Fruit fly (Drosophila melanogaster) whole organism, embryonic: Measurements from ENCODE around the gene mxt.

Source experiments
- Adf1 ChIP-seq: fragments of 200-800 bp; sonication (Bioruptor generic); IDR thresholded peaks from 2 replicates; pipeline ENCODE4 v1.3.6; 2022; ENCODE audit warnings: missing biosample characterization, missing genetic modification characterization
- Asciz ChIP-seq: fragments of 200-800 bp; sonication (Bioruptor generic); optimal IDR thresholded peaks from 2 replicates; lab custom pipeline; 2017; ENCODE audit warnings: missing biosample characterization, mild to moderate bottlenecking, missing genetic modification characterization, missing genetic modification reagents
- CG10274 ChIP-seq: fragments of 200-800 bp; sonication (Bioruptor generic); optimal IDR thresholded peaks from 3 replicates; lab custom pipeline; 2017; ENCODE audit warnings: missing biosample characterization, mild to moderate bottlenecking, missing genetic modification characterization
- CG10543 ChIP-seq: fragments of 200-800 bp; sonication (Bioruptor generic); optimal IDR thresholded peaks from 3 replicates; lab custom pipeline; 2017; ENCODE audit warnings: missing biosample characterization, mild to moderate bottlenecking, missing genetic modification characterization, moderate library complexity
- CG12104 ChIP-seq: fragments of 200-800 bp; sonication (Bioruptor generic); optimal IDR thresholded peaks from 3 replicates; lab custom pipeline; 2016; ENCODE audit warnings: missing biosample characterization, missing genetic modification characterization
- CG12236 ChIP-seq: fragments of 200-800 bp; sonication (Bioruptor generic); optimal IDR thresholded peaks from 2 replicates; lab custom pipeline; 2016; ENCODE audit warnings: missing biosample characterization, missing genetic modification characterization
- CG12942 ChIP-seq: fragments of 200-800 bp; sonication (Bioruptor generic); optimal IDR thresholded peaks from 3 replicates; lab custom pipeline; 2016; ENCODE audit warnings: missing biosample characterization, missing genetic modification characterization
- CG13894 ChIP-seq: fragments of 200-800 bp; sonication (Bioruptor generic); optimal IDR thresholded peaks from 3 replicates; lab custom pipeline; 2018; ENCODE audit warnings: missing biosample characterization, mild to moderate bottlenecking, missing genetic modification characterization, moderate library complexity
- CG15601 ChIP-seq: fragments of 200-800 bp; sonication (Bioruptor generic); optimal IDR thresholded peaks from 3 replicates; lab custom pipeline; 2019; ENCODE audit warnings: missing biosample characterization, mild to moderate bottlenecking, missing genetic modification characterization, moderate library complexity
- CG2678 ChIP-seq: fragments of 200-800 bp; sonication (Bioruptor generic); optimal IDR thresholded peaks from 3 replicates; lab custom pipeline; 2019; ENCODE audit warnings: missing biosample characterization, mild to moderate bottlenecking, missing genetic modification characterization, moderate library complexity
- CG4328 ChIP-seq: fragments of 200-800 bp; sonication (Bioruptor generic); optimal IDR thresholded peaks from 3 replicates; lab custom pipeline; 2017; ENCODE audit warnings: missing biosample characterization, missing genetic modification reagents, missing genetic modification characterization
- CG4854 ChIP-seq: fragments of 200-800 bp; sonication (Bioruptor generic); optimal IDR thresholded peaks from 2 replicates; lab custom pipeline; 2016; ENCODE audit warnings: missing biosample characterization, missing genetic modification characterization, inconsistent platforms
- CG6689 ChIP-seq: fragments of 200-800 bp; sonication (Bioruptor generic); IDR thresholded peaks from 2 replicates; pipeline ENCODE4 v1.3.6; 2022; ENCODE audit warnings: missing biosample characterization, missing genetic modification characterization
- CG8281 ChIP-seq: fragments of 200-800 bp; sonication (Bioruptor generic); optimal IDR thresholded peaks from 2 replicates; lab custom pipeline; 2018; ENCODE audit warnings: missing biosample characterization, mild to moderate bottlenecking, missing genetic modification characterization, moderate library complexity
- CG9437 ChIP-seq: fragments of 200-800 bp; sonication (Bioruptor generic); optimal IDR thresholded peaks from 2 replicates; lab custom pipeline; 2018; ENCODE audit warnings: missing biosample characterization, mild to moderate bottlenecking, missing genetic modification characterization
- CG9876 ChIP-seq: fragments of 200-800 bp; sonication (Bioruptor generic); optimal IDR thresholded peaks from 2 replicates; lab custom pipeline; 2016; ENCODE audit warnings: missing biosample characterization, missing genetic modification characterization
- CoRest ChIP-seq: fragments of 200-800 bp; sonication (Bioruptor generic); optimal IDR thresholded peaks from 3 replicates; lab custom pipeline; 2018; ENCODE audit warnings: missing biosample characterization, mild to moderate bottlenecking, missing genetic modification characterization, moderate library complexity
- Dad ChIP-seq: fragments of 200-800 bp; sonication (Bioruptor generic); optimal IDR thresholded peaks from 3 replicates; lab custom pipeline; 2016; ENCODE audit warnings: missing biosample characterization, missing genetic modification characterization
- Dll ChIP-seq: fragments of 200-800 bp; sonication (Bioruptor generic); IDR thresholded peaks from 4 replicates; pipeline ENCODE4 v1.3.6; 2022; ENCODE audit warnings: missing biosample characterization, missing genetic modification characterization; ENCODE audit not compliant: partially characterized antibody
- Dp ChIP-seq: fragments of 200-800 bp; sonication (Bioruptor generic); optimal IDR thresholded peaks from 2 replicates; lab custom pipeline; 2018; ENCODE audit warnings: missing biosample characterization, mild to moderate bottlenecking, missing genetic modification characterization, moderate library complexity
- Elba2 ChIP-seq: fragments of 200-800 bp; sonication (Bioruptor generic); optimal IDR thresholded peaks from 3 replicates; lab custom pipeline; 2016; ENCODE audit warnings: missing biosample characterization, missing genetic modification characterization
- Gsc ChIP-seq: fragments of 200-800 bp; sonication (Bioruptor generic); IDR thresholded peaks from 2 replicates; pipeline ENCODE4 v1.3.6; 2022; ENCODE audit warnings: missing biosample characterization, missing genetic modification characterization
- HLH3B ChIP-seq: fragments of 200-800 bp; sonication (Bioruptor generic); IDR thresholded peaks from 2 replicates; pipeline ENCODE4 v1.3.6; 2022; ENCODE audit warnings: missing biosample characterization, missing genetic modification characterization
- Hr39 ChIP-seq: fragments of >200 bp; optimal IDR thresholded peaks from 2 replicates; lab custom pipeline; 2017
- MESR4 ChIP-seq: fragments of 200-800 bp; sonication (Bioruptor generic); optimal IDR thresholded peaks from 2 replicates; lab custom pipeline; 2018; ENCODE audit warnings: missing biosample characterization, mild to moderate bottlenecking, missing genetic modification characterization, moderate library complexity
- Med ChIP-seq: fragments of 200-800 bp; sonication (Bioruptor generic); peaks from one replicate; lab custom pipeline; 2016; ENCODE audit warnings: missing biosample characterization, missing genetic modification characterization, mild to moderate bottlenecking, inconsistent platforms, moderate library complexity
- Mrtf ChIP-seq: fragments of 200-800 bp; sonication (Bioruptor generic); IDR thresholded peaks from 3 replicates; pipeline ENCODE4 v1.3.6; 2022; ENCODE audit warnings: missing biosample characterization, missing genetic modification characterization
- Scr ChIP-seq: fragments of 200-800 bp; sonication (Bioruptor generic); IDR thresholded peaks from 2 replicates; pipeline ENCODE4 v1.3.6; 2022; ENCODE audit warnings: missing biosample characterization, missing genetic modification characterization; ENCODE audit not compliant: partially characterized antibody
- Side ChIP-seq: fragments of 200-800 bp; sonication (Bioruptor generic); optimal IDR thresholded peaks from 2 replicates; lab custom pipeline; 2016; ENCODE audit warnings: missing biosample characterization, missing genetic modification characterization
- Sin3A ChIP-seq: fragments of >200 bp; optimal IDR thresholded peaks from 2 replicates; lab custom pipeline; 2018
- Xbp1 ChIP-seq: fragments of 200-800 bp; sonication (Bioruptor generic); optimal IDR thresholded peaks from 3 replicates; lab custom pipeline; 2016; ENCODE audit warnings: missing biosample characterization, mild to moderate bottlenecking, missing genetic modification characterization
- ab ChIP-seq: fragments of 200-800 bp; sonication (Bioruptor generic); optimal IDR thresholded peaks from 2 replicates; lab custom pipeline; 2016; ENCODE audit warnings: missing biosample characterization, missing genetic modification characterization
- aop ChIP-seq: fragments of 200-800 bp; sonication (Bioruptor generic); IDR thresholded peaks from 2 replicates; pipeline ENCODE4 v1.3.6; 2022; ENCODE audit warnings: missing biosample characterization, missing genetic modification characterization
- chif ChIP-seq, 2 experiments: fragments of 200-800 bp; sonication (Bioruptor generic); optimal IDR thresholded peaks; 3 replicates each; lab custom pipeline; 2016; ENCODE audit warnings: missing biosample characterization in 2 of 2, missing genetic modification characterization in 2 of 2
- da ChIP-seq: fragments of 200-800 bp; sonication (Bioruptor generic); optimal IDR thresholded peaks from 2 replicates; lab custom pipeline; 2016; ENCODE audit warnings: missing biosample characterization, missing genetic modification characterization
- dmrt99B ChIP-seq: fragments of 200-800 bp; sonication (Bioruptor generic); optimal IDR thresholded peaks from 2 replicates; lab custom pipeline; 2018; ENCODE audit warnings: missing biosample characterization, mild to moderate bottlenecking, missing genetic modification characterization, moderate library complexity
- dpn ChIP-seq, 2 experiments: fragments of 200-800 bp; sonication (Bioruptor generic); optimal IDR thresholded peaks; 3 replicates each; lab custom pipeline; 2016; ENCODE audit warnings: missing biosample characterization in 2 of 2, missing genetic modification characterization in 2 of 2
- ems ChIP-seq: fragments of 200-800 bp; sonication (Bioruptor generic); optimal IDR thresholded peaks from 3 replicates; lab custom pipeline; 2016; ENCODE audit warnings: missing biosample characterization, missing genetic modification characterization
- esg ChIP-seq: fragments of 200-800 bp; sonication (Bioruptor generic); conservative IDR thresholded peaks from 2 replicates; pipeline ENCODE4 v1.3.6; 2022; ENCODE audit warnings: missing biosample characterization, missing genetic modification characterization
- gcm ChIP-seq: fragments of 200-800 bp; sonication (Bioruptor generic); optimal IDR thresholded peaks from 2 replicates; lab custom pipeline; 2019; ENCODE audit warnings: missing biosample characterization, mild to moderate bottlenecking, missing genetic modification characterization, moderate library complexity
- gem ChIP-seq: fragments of 200-800 bp; sonication (Bioruptor generic); optimal IDR thresholded peaks from 2 replicates; lab custom pipeline; 2019; ENCODE audit warnings: missing biosample characterization, mild to moderate bottlenecking, missing genetic modification characterization, moderate library complexity
- lilli ChIP-seq: fragments of 200-800 bp; sonication (Bioruptor generic); optimal IDR thresholded peaks from 3 replicates; lab custom pipeline; 2016; ENCODE audit warnings: missing biosample characterization, missing genetic modification characterization
- lmd ChIP-seq: fragments of 200-800 bp; sonication (Bioruptor generic); IDR thresholded peaks from 2 replicates; pipeline ENCODE4 v1.3.6; 2022; ENCODE audit warnings: missing biosample characterization, missing genetic modification characterization
- ranshi ChIP-seq: fragments of 200-800 bp; sonication (Bioruptor generic); IDR thresholded peaks from 2 replicates; pipeline ENCODE4 v1.3.6; 2022; ENCODE audit warnings: missing biosample characterization, missing genetic modification characterization
- row ChIP-seq: fragments of 200-800 bp; sonication (Bioruptor generic); IDR thresholded peaks from 3 replicates; pipeline ENCODE4 v1.3.6; 2022; ENCODE audit warnings: missing biosample characterization, missing genetic modification characterization
- sens ChIP-seq: fragments of 200-800 bp; sonication (Bioruptor generic); peaks from one replicate; lab custom pipeline; 2016; ENCODE audit warnings: missing biosample characterization, missing genetic modification characterization
- so ChIP-seq: fragments of 200-800 bp; sonication (Bioruptor generic); IDR thresholded peaks from 3 replicates; pipeline ENCODE4 v1.3.6; 2022; ENCODE audit warnings: missing biosample characterization, missing genetic modification characterization
- sug ChIP-seq: fragments of 200-800 bp; optimal IDR thresholded peaks from 2 replicates; lab custom pipeline; 2019; ENCODE audit warnings: missing biosample characterization, mild to moderate bottlenecking, missing genetic modification characterization, moderate library complexity
- tgo ChIP-seq: fragments of 200-800 bp; sonication (Bioruptor generic); IDR thresholded peaks from 3 replicates; pipeline ENCODE4 v1.3.6; 2022; ENCODE audit warnings: missing biosample characterization, missing genetic modification characterization
- wdn ChIP-seq: fragments of 200-800 bp; sonication (Bioruptor generic); IDR thresholded peaks from 2 replicates; pipeline ENCODE4 v1.3.6; 2022; ENCODE audit warnings: missing biosample characterization, missing genetic modification characterization
- zen ChIP-seq: fragments of 200-800 bp; sonication (Bioruptor generic); optimal IDR thresholded peaks from 3 replicates; lab custom pipeline; 2018; ENCODE audit warnings: missing biosample characterization, mild to moderate bottlenecking, missing genetic modification characterization, moderate library complexity

mxt gene

DNA sequence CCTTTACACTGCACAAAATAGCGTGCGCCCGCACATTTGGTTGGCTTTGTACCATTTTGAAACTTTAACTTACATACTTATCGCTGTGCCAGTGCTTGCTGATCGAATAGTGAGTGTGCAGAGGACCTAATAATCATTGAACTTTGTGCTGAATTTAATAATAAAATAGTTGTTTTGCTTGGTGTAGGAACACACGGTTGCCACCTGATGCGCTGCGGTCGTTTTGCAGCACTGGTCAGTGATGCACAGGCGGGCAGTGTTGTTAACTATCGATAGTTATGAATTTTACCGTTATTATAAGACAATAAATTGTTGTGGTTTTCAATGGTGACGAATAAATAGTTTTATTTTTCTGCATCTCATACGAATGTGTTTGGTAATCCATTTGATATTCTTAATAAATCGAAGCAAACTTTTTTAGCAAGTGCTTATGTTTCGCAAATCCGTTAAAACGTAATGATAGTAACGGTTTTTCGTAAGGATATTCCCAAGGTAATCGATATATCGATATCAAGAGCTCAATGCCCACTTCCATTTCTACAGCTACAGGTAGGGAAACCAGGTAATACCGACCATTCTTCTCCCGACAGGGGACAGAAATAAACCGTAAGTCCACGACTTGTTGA, 9.2 kb downstream of the mxt start, which contains the start of the genes tank and CG12194 (continued):
- TF ChIP-seq dpn (GFP tag; optimal IDR thresholded peaks at IDR 0.05; lab: Kevin White, UChicago) (peak; percentile 99), CG6689 (GFP tag; lab: Robert Waterston, UW) (peak; percentile 99), CG12942 (GFP tag; lab: Kevin White, UChicago) (peak; percentile 99), CG10543 (GFP tag; lab: Kevin White, UChicago) (peak; percentile 81), lilli (peak; percentile 99), sug (tag; lab: Kevin White, UChicago) (peak; percentile 87), CG9437 (peak; percentile 99), ab (GFP tag; lab: Kevin White, UChicago) (peak; percentile 98), sens (GFP tag; lab: Kevin White, UChicago) (peak; percentile 100), aop (GFP tag; lab: Robert Waterston, UW) (peak; percentile 95), CG12104 (GFP tag; lab: Kevin White, UChicago) (peak; percentile 94), Dll (GFP tag; lab: Robert Waterston, UW) (peak; percentile 87), CG4328 (GFP tag; lab: Kevin White, UChicago) (peak; percentile 85), Elba2 (peak; percentile 85), Asciz (GFP tag; lab: Kevin White, UChicago) (peak; percentile 99), CG4854 (GFP tag; lab: Kevin White, UChicago) (peak; percentile 99), gcm (GFP tag; lab: Kevin White, UChicago) (peak; percentile 98), Gsc (GFP tag; lab: Robert Waterston, UW) (peak; percentile 99), lmd (peak; percentile 100), gem (tag; lab: Kevin White, UChicago) (peak; percentile 99), da (GFP tag; lab: Kevin White, UChicago) (peak; percentile 98), HLH3B (peak; percentile 99), CG8281 (peak; percentile 90), MESR4 (peak; percentile 99), Xbp1 (peak; percentile 100), Side (GFP tag; lab: Kevin White, UChicago) (peak; percentile 99), ems (peak; percentile 99), Mrtf (GFP tag; lab: Robert Waterston, UW) (peak; percentile 99), Med (peak; percentile 100), Scr (GFP tag; lab: Robert Waterston, UW) (peak; percentile 83), CG15601 (tag; lab: Kevin White, UChicago) (peak; percentile 94), CG13894 (peak; percentile 84), ranshi (peak; percentile 99), so (GFP tag; lab: Robert Waterston, UW) (peak; percentile 99), CG2678 (tag; lab: Kevin White, UChicago) (peak; percentile 98), Hr39 (no peak), CG10274 (GFP tag; lab: Kevin White, UChicago) (peak; percentile 93), tgo (GFP tag; lab: Robert Waterston, UW) (peak; percentile 99), Adf1 (GFP tag; lab: Robert Waterston, UW) (peak; percentile 86), Dp (peak; percentile 42), CoRest (tag; lab: Kevin White, UChicago) (peak; percentile 98), dmrt99B (peak; percentile 99), CG9876 (peak; percentile 98), Sin3A (lab: Kevin White, UChicago) (peak; percentile 84), Dad (GFP tag; lab: Kevin White, UChicago) (peak; percentile 99), esg (peak; percentile 99), CG12236 (GFP tag; lab: Kevin White, UChicago) (peak; percentile 99), chif (GFP tag; optimal IDR thresholded peaks at IDR 0.05; lab: Kevin White, UChicago) (peak; percentile 99), zen (tag; lab: Kevin White, UChicago) (peak; percentile 98), wdn (GFP tag; lab: Robert Waterston, UW) (peak; percentile 99), row (GFP tag; lab: Robert Waterston, UW) (peak; percentile 99)
